Worm (Caenorhabditis elegans) whole organism, L3 larva: Measurements from ENCODE around the gene del-8.

ENCODE experiments used
- ama-1 ChIP-seq: fragments of 150-350 bp; optimal IDR thresholded peaks from 2 replicates; lab custom pipeline; 2018
- nhr-25 ChIP-seq: sonication (generic microtip); optimal IDR thresholded peaks from 2 replicates; lab custom pipeline; 2017; ENCODE audit warnings: missing biosample characterization, missing genetic modification characterization
- nhr-28 ChIP-seq: fragments of 150-350 bp; optimal IDR thresholded peaks from 2 replicates; lab custom pipeline; 2014; ENCODE audit warnings: missing biosample characterization, missing genetic modification characterization
- skn-1 ChIP-seq: fragments of 150-350 bp; optimal IDR thresholded peaks from 2 replicates; lab custom pipeline; 2014; ENCODE audit warnings: missing biosample characterization, missing genetic modification characterization

DNA sequence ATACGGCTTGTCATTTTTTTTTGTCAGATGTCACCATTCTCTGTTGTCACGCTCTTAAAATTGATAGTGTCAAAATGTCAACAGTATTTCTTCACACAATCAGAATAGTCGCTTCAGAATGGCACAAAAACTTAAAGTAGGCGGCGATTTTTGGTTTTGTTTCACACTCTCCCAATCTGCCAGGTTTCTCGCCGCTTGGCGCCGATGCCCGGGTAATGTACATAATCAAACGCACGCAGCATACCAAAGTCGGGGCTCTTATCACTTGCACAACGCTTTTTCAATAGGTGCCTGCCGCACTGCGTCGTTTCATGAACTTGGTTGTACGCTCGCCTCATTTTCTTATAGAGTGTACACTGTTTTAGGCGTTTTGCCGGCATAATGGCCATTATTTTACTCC lies 20.6 kb upstream of the del-8 start:
- TF ChIP-seq ama-1 (lab: Kevin White, UChicago) (no peak), skn-1 (no peak), nhr-28 (tag; lab: Kevin White, UChicago) (no peak), nhr-25 (tag; lab: Kevin White, UChicago) (no peak)
